Worm (Caenorhabditis elegans) whole organism, young adult: Measurements from ENCODE around the gene F42A9.6.
A peak's percentile ranks its signal among the peaks of the same experiment; 100 is the strongest.

Experiments used
- B0019.2 ChIP-seq: fragments of 200-800 bp; sonication (Bioruptor generic); conservative IDR thresholded peaks from 2 replicates; pipeline ENCODE4 v1.3.6; 2022; ENCODE audit warnings: missing genetic modification reagents, missing genetic modification characterization, missing compliant biosample characterization
- C06A6.2 ChIP-seq: fragments of 200-800 bp; sonication (Bioruptor generic); conservative IDR thresholded peaks from 2 replicates; pipeline ENCODE4 v1.3.6; 2022; ENCODE audit warnings: missing genetic modification characterization, missing compliant biosample characterization
- C17E4.6 ChIP-seq: fragments of 200-800 bp; sonication (Bioruptor generic); IDR thresholded peaks from 2 replicates; pipeline ENCODE4 v1.3.6; 2022; ENCODE audit warnings: missing genetic modification reagents, missing genetic modification characterization, missing compliant biosample characterization
- F23B12.7 ChIP-seq: sonication (generic microtip); optimal IDR thresholded peaks from 2 replicates; lab custom pipeline; 2017; ENCODE audit warnings: missing genetic modification characterization, mild to moderate bottlenecking, missing compliant biosample characterization, antibody characterized with exemption, moderate library complexity; ENCODE audit not compliant: insufficient read depth
- F57C9.4 ChIP-seq: sonication (generic microtip); optimal IDR thresholded peaks from 2 replicates; lab custom pipeline; 2017; ENCODE audit warnings: mild to moderate bottlenecking, missing genetic modification characterization, missing compliant biosample characterization
- T26A5.8 ChIP-seq: sonication (generic microtip); optimal IDR thresholded peaks from 2 replicates; lab custom pipeline; 2016; ENCODE audit warnings: missing genetic modification characterization, missing compliant biosample characterization
- Y67H2A.10 ChIP-seq: fragments of 200-800 bp; sonication (Bioruptor generic); conservative IDR thresholded peaks from 2 replicates; pipeline ENCODE4 v1.3.6; 2022; ENCODE audit warnings: missing genetic modification reagents, missing genetic modification characterization, missing compliant biosample characterization
- Y95B8A.8 ChIP-seq: fragments of 200-800 bp; sonication (Bioruptor generic); IDR thresholded peaks from 2 replicates; pipeline ENCODE4 v1.3.6; 2022; ENCODE audit warnings: missing genetic modification reagents, missing genetic modification characterization, missing compliant biosample characterization
- akir-1 ChIP-seq: fragments of 200-800 bp; sonication (Bioruptor generic); optimal IDR thresholded peaks from 2 replicates; lab custom pipeline; 2018; ENCODE audit warnings: mild to moderate bottlenecking, missing genetic modification characterization, moderate library complexity, missing compliant biosample characterization
- ama-1 ChIP-seq, 3 experiments: fragments of 150-350 bp in 1 of 3; sonication (generic microtip) in 2 of 3; optimal IDR thresholded peaks; 2 replicates each; lab custom pipeline; 2014 to 2018; ENCODE audit warnings: missing biosample characterization in 2 of 3, missing genetic modification characterization in 2 of 3, missing genetic modification reagents in 2 of 3
- ccch-3 ChIP-seq: fragments of 200-800 bp; sonication (Bioruptor generic); optimal IDR thresholded peaks from 2 replicates; lab custom pipeline; 2018; ENCODE audit warnings: mild to moderate bottlenecking, missing genetic modification characterization, missing compliant biosample characterization
- cebp-1 ChIP-seq, 2 experiments: fragments of 200-800 bp in 1 of 2; sonication (Bioruptor generic) in 1 of 2; sonication (generic microtip) in 1 of 2; IDR thresholded peaks in 1 of 2; optimal IDR thresholded peaks in 1 of 2; 2 replicates each; pipeline versions ENCODE4 v1.3.6 to Lab custom; 2017 to 2022; ENCODE audit warnings: missing compliant biosample characterization in 2 of 2, missing genetic modification characterization in 2 of 2, mild to moderate bottlenecking in 1 of 2, missing genetic modification reagents in 1 of 2, moderate library complexity in 1 of 2
- cebp-2 ChIP-seq: fragments of 200-800 bp; sonication (Bioruptor generic); IDR thresholded peaks from 2 replicates; pipeline ENCODE4 v1.3.6; 2022; ENCODE audit warnings: missing genetic modification characterization, missing compliant biosample characterization
- ceh-40 ChIP-seq: fragments of 200-800 bp; sonication (Bioruptor generic); IDR thresholded peaks from 2 replicates; pipeline ENCODE4 v1.3.6; 2022; ENCODE audit warnings: missing genetic modification characterization, missing compliant biosample characterization
- die-1 ChIP-seq: sonication (generic microtip); optimal IDR thresholded peaks from 2 replicates; lab custom pipeline; 2016; ENCODE audit warnings: missing genotype, mild to moderate bottlenecking, missing genetic modification characterization, missing compliant biosample characterization
- egl-18 ChIP-seq: fragments of 200-800 bp; sonication (Bioruptor generic); IDR thresholded peaks from 2 replicates; pipeline ENCODE4 v1.3.6; 2022; ENCODE audit warnings: missing genetic modification reagents, missing genetic modification characterization, missing compliant biosample characterization
- egrh-3 ChIP-seq: fragments of 200-800 bp; sonication (Bioruptor generic); IDR thresholded peaks from 2 replicates; pipeline ENCODE4 v1.3.6; 2022; ENCODE audit warnings: missing genetic modification reagents, missing genetic modification characterization, missing compliant biosample characterization
- ekl-4 ChIP-seq: fragments of 200-800 bp; sonication (Bioruptor generic); IDR thresholded peaks from 2 replicates; pipeline ENCODE4 v1.3.6; 2022; ENCODE audit warnings: missing genetic modification reagents, missing genetic modification characterization, missing compliant biosample characterization
- gei-17 ChIP-seq: fragments of 200-800 bp; sonication (Bioruptor generic); optimal IDR thresholded peaks from 2 replicates; lab custom pipeline; 2018; ENCODE audit warnings: mild to moderate bottlenecking, missing genetic modification characterization, missing compliant biosample characterization
- hlh-26 ChIP-seq: fragments of 200-800 bp; sonication (Bioruptor generic); conservative IDR thresholded peaks from 2 replicates; pipeline ENCODE4 v1.3.6; 2022; ENCODE audit warnings: missing genetic modification reagents, missing genetic modification characterization, missing compliant biosample characterization
- hmg-20 ChIP-seq: fragments of 200-800 bp; sonication (Bioruptor generic); IDR thresholded peaks from 2 replicates; pipeline ENCODE4 v1.3.6; 2022; ENCODE audit warnings: missing genetic modification reagents, missing genetic modification characterization, missing compliant biosample characterization
- let-526 ChIP-seq: fragments of 200-800 bp; sonication (Bioruptor generic); IDR thresholded peaks from 2 replicates; pipeline ENCODE4 v1.3.6; 2022; ENCODE audit warnings: missing genetic modification reagents, missing genetic modification characterization, missing compliant biosample characterization
- lin-26 ChIP-seq: fragments of 200-800 bp; sonication (Bioruptor generic); IDR thresholded peaks from 2 replicates; pipeline ENCODE4 v1.3.6; 2022; ENCODE audit warnings: missing genetic modification reagents, missing genetic modification characterization, missing compliant biosample characterization
- lin-40 ChIP-seq: sonication (generic microtip); optimal IDR thresholded peaks from 2 replicates; lab custom pipeline; 2016; ENCODE audit warnings: missing genetic modification characterization, mild to moderate bottlenecking, missing compliant biosample characterization, missing genotype, missing genetic modification reagents
- lsl-1 ChIP-seq: fragments of 200-800 bp; sonication (Bioruptor generic); optimal IDR thresholded peaks from 2 replicates; lab custom pipeline; 2018; ENCODE audit warnings: mild to moderate bottlenecking, missing genetic modification characterization, moderate library complexity, missing compliant biosample characterization
- madf-3 ChIP-seq: fragments of 200-800 bp; sonication (Bioruptor generic); IDR thresholded peaks from 2 replicates; pipeline ENCODE4 v1.3.6; 2022; ENCODE audit warnings: missing genetic modification reagents, missing genetic modification characterization, missing compliant biosample characterization
- madf-8 ChIP-seq: fragments of 200-800 bp; sonication (Bioruptor generic); conservative IDR thresholded peaks from 2 replicates; pipeline ENCODE4 v1.3.6; 2022; ENCODE audit warnings: missing genetic modification reagents, missing genetic modification characterization, missing compliant biosample characterization
- mel-28 ChIP-seq: sonication (generic microtip); optimal IDR thresholded peaks from 2 replicates; lab custom pipeline; 2016; ENCODE audit warnings: borderline replicate concordance, mild to moderate bottlenecking, missing genetic modification characterization, missing compliant biosample characterization
- nfya-2 ChIP-seq: fragments of 200-800 bp; sonication (Bioruptor generic); IDR thresholded peaks from 2 replicates; pipeline ENCODE4 v1.3.6; 2022; ENCODE audit warnings: missing genetic modification reagents, missing genetic modification characterization, missing compliant biosample characterization
- nfyb-1 ChIP-seq: fragments of 200-800 bp; sonication (Bioruptor generic); IDR thresholded peaks from 2 replicates; pipeline ENCODE4 v1.3.6; 2022; ENCODE audit warnings: missing genetic modification reagents, missing genetic modification characterization, missing compliant biosample characterization
- nhr-27 ChIP-seq: fragments of 200-800 bp; sonication (Bioruptor generic); optimal IDR thresholded peaks from 2 replicates; lab custom pipeline; 2018; ENCODE audit warnings: mild to moderate bottlenecking, missing genetic modification characterization, moderate library complexity, missing compliant biosample characterization
- nhr-80 ChIP-seq: sonication (generic microtip); optimal IDR thresholded peaks from 2 replicates; lab custom pipeline; 2016; ENCODE audit warnings: missing genetic modification characterization, missing compliant biosample characterization
- pbrm-1 ChIP-seq: fragments of 200-800 bp; sonication (Bioruptor generic); IDR thresholded peaks from 2 replicates; pipeline ENCODE4 v1.3.6; 2022; ENCODE audit warnings: missing genetic modification reagents, missing genetic modification characterization, missing compliant biosample characterization
- rpc-1 ChIP-seq, 2 experiments: fragments of 150-350 bp in 1 of 2; sonication (generic microtip) in 1 of 2; optimal IDR thresholded peaks; 2 replicates each; lab custom pipeline; 2014 to 2018; ENCODE audit warnings: missing biosample characterization in 1 of 2, missing genetic modification characterization in 1 of 2, missing genetic modification reagents in 1 of 2, missing genotype in 1 of 2
- sea-2 ChIP-seq: fragments of 200-800 bp; sonication (Bioruptor generic); IDR thresholded peaks from 2 replicates; pipeline ENCODE4 v1.3.6; 2022; ENCODE audit warnings: missing genetic modification characterization, missing compliant biosample characterization
- snpc-4 ChIP-seq, 5 experiments: fragments of 150-350 bp in 1 of 5; sonication (generic microtip) in 4 of 5; optimal IDR thresholded peaks; 2 replicates each; lab custom pipeline; 2014 to 2018; ENCODE audit warnings: missing genetic modification characterization in 5 of 5, missing biosample characterization in 3 of 5, antibody characterized with exemption in 2 of 5, mild to moderate bottlenecking in 2 of 5, missing compliant biosample characterization in 2 of 5, missing genotype in 2 of 5, moderate library complexity in 2 of 5, missing genetic modification reagents in 1 of 5
- tbp1 ChIP-seq: fragments of 200-800 bp; sonication (Bioruptor generic); optimal IDR thresholded peaks from 2 replicates; lab custom pipeline; 2018; ENCODE audit warnings: mild to moderate bottlenecking, missing genetic modification characterization, missing compliant biosample characterization
- tlf-1 ChIP-seq: fragments of 200-800 bp; sonication (Bioruptor generic); optimal IDR thresholded peaks from 2 replicates; lab custom pipeline; 2018; ENCODE audit warnings: mild to moderate bottlenecking, missing genetic modification characterization, missing compliant biosample characterization
- unc-130 ChIP-seq: sonication (generic microtip); optimal IDR thresholded peaks from 2 replicates; lab custom pipeline; 2016; ENCODE audit warnings: missing genetic modification reagents, missing genetic modification characterization, missing compliant biosample characterization
- unc-62 ChIP-seq: fragments of 150-350 bp; optimal IDR thresholded peaks from 2 replicates; lab custom pipeline; 2014; ENCODE audit warnings: missing biosample characterization, missing genetic modification reagents, missing genetic modification characterization
- zfh-2 ChIP-seq: fragments of 200-800 bp; sonication (Bioruptor generic); conservative IDR thresholded peaks from 2 replicates; pipeline ENCODE4 v1.3.6; 2022; ENCODE audit warnings: missing genetic modification reagents, missing genetic modification characterization, missing compliant biosample characterization
- zim-3 ChIP-seq: sonication (generic microtip); optimal IDR thresholded peaks from 2 replicates; lab custom pipeline; 2017; ENCODE audit warnings: mild to moderate bottlenecking, missing genetic modification characterization, moderate library complexity, missing compliant biosample characterization
- ztf-28 ChIP-seq: fragments of 200-800 bp; sonication (Bioruptor generic); IDR thresholded peaks from 2 replicates; pipeline ENCODE4 v1.3.6; 2022; ENCODE audit warnings: missing genetic modification reagents, missing genetic modification characterization, missing compliant biosample characterization

Gene F42A9.6

DNA sequence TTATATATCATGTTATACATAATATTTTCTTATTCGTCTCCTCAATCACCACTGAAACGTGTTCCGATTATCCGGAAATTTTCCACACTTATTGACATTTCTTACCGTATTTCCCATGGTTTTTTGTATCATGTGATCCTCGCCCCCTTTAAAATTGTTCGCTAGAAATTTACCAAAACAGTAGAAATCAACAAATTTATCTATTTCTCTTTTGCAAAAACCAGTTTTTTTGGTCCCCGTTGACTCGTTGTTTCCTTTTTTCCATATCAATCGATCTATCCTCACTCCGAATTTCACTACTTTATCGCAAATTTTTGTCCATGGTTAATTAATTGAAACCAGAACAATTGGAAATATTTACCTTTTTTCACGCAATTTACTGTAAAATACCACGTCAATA, 16.7 kb downstream of the F42A9.6 start:
- TF ChIP-seq Y67H2A.10 (GFP tag; lab: Robert Waterston, UW): no peak

DNA sequence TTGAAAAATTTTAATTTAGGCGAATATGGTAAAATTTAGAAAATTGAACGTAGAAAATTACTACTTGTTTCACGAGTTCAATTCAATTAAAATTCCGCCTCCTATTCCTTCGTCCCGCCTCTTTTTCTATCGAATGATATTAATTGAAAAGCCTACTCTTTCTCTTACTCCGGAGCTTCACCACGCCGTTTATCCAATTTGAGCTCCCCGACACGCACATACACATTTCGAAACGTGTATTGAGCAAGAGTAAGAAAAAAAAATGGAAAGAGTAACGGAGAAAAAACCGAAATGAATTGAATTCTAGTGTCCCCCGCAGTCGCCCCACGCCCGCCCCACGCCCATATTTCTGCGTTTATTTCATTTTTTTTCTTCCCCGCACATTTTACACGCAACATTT, 17.3 kb downstream of the F42A9.6 start:
- no peak for TF ChIP-seq cebp-1 (GFP tag; IDR thresholded peaks at IDR 0.05; lab: Robert Waterston, UW)
- TF ChIP-seq cebp-1 (tag; optimal IDR thresholded peaks at IDR 0.05; lab: Kevin White, UChicago): peak; percentile 18
- 0 out of 2 replicates have a peak, but pooled peaks have one; percentile 25 for TF ChIP-seq ekl-4
- TF ChIP-seq pbrm-1 (GFP tag; lab: Robert Waterston, UW): 0 out of 2 replicates have a peak, but pooled peaks have one; percentile 52
- 0 out of 2 replicates have a peak, but pooled peaks have one; percentile 7 for TF ChIP-seq let-526 (GFP tag; lab: Robert Waterston, UW)
- TF ChIP-seq Y95B8A.8 (GFP tag; lab: Robert Waterston, UW): no peak
- TF ChIP-seq lsl-1: no peak

DNA sequence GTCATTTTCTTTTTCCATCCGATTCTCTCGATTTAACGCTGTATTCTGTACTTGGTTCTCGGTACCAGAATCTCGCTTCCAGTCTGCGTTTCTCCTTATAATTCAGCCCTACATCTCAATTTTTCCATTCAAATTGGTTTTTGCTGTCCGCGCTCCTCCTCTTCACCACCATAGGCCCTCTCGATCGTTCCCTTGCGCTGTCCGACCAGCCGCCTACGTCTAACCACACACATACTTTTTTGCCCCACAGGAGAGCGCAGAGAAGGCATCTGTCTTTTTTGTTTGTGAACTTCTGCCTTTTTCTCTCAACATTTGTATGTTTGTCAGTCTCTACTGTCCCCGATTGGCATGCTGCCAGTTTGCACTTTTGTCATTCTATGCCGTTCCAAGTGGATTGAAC, 18.3 kb downstream of the F42A9.6 start, which contains the start of gene F42A9.11:
TSS of gene F42A9.11 (plus strand) at position 310 of the 400 bp plus-strand sequence.
- TF ChIP-seq F57C9.4 (no peak), madf-3 (no peak), tbp1 (GFP tag; lab: Kevin White, UChicago) (no peak), nhr-80 (tag; lab: Kevin White, UChicago) (peak; percentile 30), C06A6.2 (GFP tag; lab: Robert Waterston, UW) (no peak), zim-3 (tag; lab: Kevin White, UChicago) (peak; percentile 12), C17E4.6 (no peak), unc-130 (GFP tag; lab: Kevin White, UChicago) (no peak), tlf-1 (GFP tag; lab: Kevin White, UChicago) (no peak), nfyb-1 (GFP tag; lab: Robert Waterston, UW) (no peak), zfh-2 (GFP tag; lab: Robert Waterston, UW) (peak; percentile 89), ztf-28 (no peak), egl-18 (GFP tag; lab: Robert Waterston, UW) (no peak), rpc-1 (optimal IDR thresholded peaks at IDR 0.05; lab: Kevin White, UChicago) (no peak), rpc-1 (tag; optimal IDR thresholded peaks at IDR 0.05; lab: Kevin White, UChicago) (no peak), lin-26 (GFP tag; lab: Robert Waterston, UW) (peak; percentile 62; the same call in 1 of the 2 replicates), cebp-1 (GFP tag; IDR thresholded peaks at IDR 0.05; lab: Robert Waterston, UW) (no peak), cebp-1 (tag; optimal IDR thresholded peaks at IDR 0.05; lab: Kevin White, UChicago) (peak; percentile 31), gei-17 (GFP tag; lab: Kevin White, UChicago) (no peak), egrh-3 (GFP tag; lab: Robert Waterston, UW) (no peak), cebp-2 (GFP tag; lab: Robert Waterston, UW) (no peak), die-1 (tag; lab: Kevin White, UChicago) (peak; percentile 14), sea-2 (GFP tag; lab: Robert Waterston, UW) (no peak), ama-1 (optimal IDR thresholded peaks at IDR 0.05; lab: Kevin White, UChicago) (no peak), ama-1 (GFP tag; optimal IDR thresholded peaks at IDR 0.05; lab: Kevin White, UChicago) (no peak), nfya-2 (no peak), ccch-3 (GFP tag; lab: Kevin White, UChicago) (no peak), hlh-26 (GFP tag; lab: Robert Waterston, UW) (no peak), akir-1 (GFP tag; lab: Kevin White, UChicago) (no peak), nhr-27 (tag; lab: Kevin White, UChicago) (no peak), mel-28 (tag; lab: Kevin White, UChicago) (no peak), hmg-20 (no peak), T26A5.8 (no peak), lin-40 (tag; lab: Kevin White, UChicago) (peak; percentile 12), F23B12.7 (tag; lab: Kevin White, UChicago) (no peak), ceh-40 (GFP tag; lab: Robert Waterston, UW) (no peak), Y95B8A.8 (GFP tag; lab: Robert Waterston, UW) (no peak), madf-8 (GFP tag; lab: Robert Waterston, UW) (no peak), B0019.2 (GFP tag; lab: Robert Waterston, UW) (no peak), unc-62 (GFP tag; lab: Kevin White, UChicago) (no peak), snpc-4 (GFP tag; optimal IDR thresholded peaks at IDR 0.05; lab: Kevin White, UChicago) (no peak), snpc-4 (tag; optimal IDR thresholded peaks at IDR 0.05; lab: Kevin White, UChicago) (peak in 3 of 4 experiments; percentile 9 to 29 (median 11))
